Fruit fly (Drosophila melanogaster) whole organism, embryonic: ENCODE results near the gene sit.

Experiments
- Ada2b ChIP-seq: fragments of 200-800 bp; sonication (Bioruptor generic); IDR thresholded peaks from 2 replicates; pipeline ENCODE4 v1.3.6; 2022; ENCODE audit warnings: missing biosample characterization, missing genetic modification characterization
- Adf1 ChIP-seq: fragments of 200-800 bp; sonication (Bioruptor generic); IDR thresholded peaks from 2 replicates; pipeline ENCODE4 v1.3.6; 2022; ENCODE audit warnings: missing biosample characterization, missing genetic modification characterization
- Atf3 ChIP-seq: fragments of 200-800 bp; sonication (Bioruptor generic); optimal IDR thresholded peaks from 3 replicates; lab custom pipeline; 2016; ENCODE audit warnings: missing biosample characterization, missing genetic modification characterization
- Bgb ChIP-seq: fragments of 200-800 bp; sonication (Bioruptor generic); IDR thresholded peaks from 2 replicates; pipeline ENCODE4 v1.3.6; 2022; ENCODE audit warnings: missing biosample characterization, missing genetic modification characterization; ENCODE audit not compliant: partially characterized antibody
- Blimp-1 ChIP-seq: fragments of 200-800 bp; sonication (Bioruptor generic); optimal IDR thresholded peaks from 3 replicates; lab custom pipeline; 2018; ENCODE audit warnings: missing biosample characterization, missing genetic modification characterization, mild to moderate bottlenecking, moderate library complexity, missing genetic modification reagents
- CG11085 ChIP-seq: fragments of 200-800 bp; sonication (Bioruptor generic); IDR thresholded peaks from 2 replicates; pipeline ENCODE4 v1.3.6; 2022; ENCODE audit warnings: missing biosample characterization, missing genetic modification characterization
- CG11247 ChIP-seq: fragments of 200-800 bp; sonication (Bioruptor generic); IDR thresholded peaks from 2 replicates; pipeline ENCODE4 v1.3.6; 2022; ENCODE audit warnings: missing biosample characterization, missing genetic modification characterization
- CG12219 ChIP-seq: fragments of 200-800 bp; sonication (Bioruptor generic); optimal IDR thresholded peaks from 3 replicates; lab custom pipeline; 2018; ENCODE audit warnings: missing biosample characterization, mild to moderate bottlenecking, missing genetic modification characterization
- CG17328 ChIP-seq: fragments of 200-800 bp; sonication (Bioruptor generic); IDR thresholded peaks from 2 replicates; pipeline ENCODE4 v1.3.6; 2022; ENCODE audit warnings: missing biosample characterization, missing genetic modification characterization
- CG17912 ChIP-seq: fragments of 200-800 bp; sonication (Bioruptor generic); optimal IDR thresholded peaks from 2 replicates; lab custom pipeline; 2018; ENCODE audit warnings: missing biosample characterization, mild to moderate bottlenecking, missing genetic modification characterization
- CG2116 ChIP-seq: fragments of 200-800 bp; sonication (Bioruptor generic); optimal IDR thresholded peaks from 3 replicates; lab custom pipeline; 2018; ENCODE audit warnings: missing biosample characterization, mild to moderate bottlenecking, missing genetic modification characterization
- CG2202 ChIP-seq: fragments of 200-800 bp; sonication (Bioruptor generic); optimal IDR thresholded peaks from 2 replicates; lab custom pipeline; 2018; ENCODE audit warnings: missing biosample characterization, mild to moderate bottlenecking, missing genetic modification characterization
- CG2712 ChIP-seq: fragments of 200-800 bp; optimal IDR thresholded peaks from 3 replicates; lab custom pipeline; 2019; ENCODE audit warnings: missing biosample characterization, mild to moderate bottlenecking, missing genetic modification characterization, moderate library complexity
- CG31365 ChIP-seq: fragments of 200-800 bp; sonication (Bioruptor generic); optimal IDR thresholded peaks from 2 replicates; lab custom pipeline; 2018; ENCODE audit warnings: missing biosample characterization, mild to moderate bottlenecking, missing genetic modification characterization
- CG3838 ChIP-seq: fragments of 200-800 bp; sonication (Bioruptor generic); optimal IDR thresholded peaks from 3 replicates; lab custom pipeline; 2016; ENCODE audit warnings: missing biosample characterization, missing genetic modification characterization
- CG4617 ChIP-seq: fragments of 200-800 bp; sonication (Bioruptor generic); optimal IDR thresholded peaks from 3 replicates; lab custom pipeline; 2016; ENCODE audit warnings: missing biosample characterization, missing genetic modification characterization, borderline replicate concordance
- CG4707 ChIP-seq: fragments of 200-800 bp; sonication (Bioruptor generic); optimal IDR thresholded peaks from 2 replicates; lab custom pipeline; 2018; ENCODE audit warnings: missing biosample characterization, mild to moderate bottlenecking, missing genetic modification characterization, moderate library complexity
- CG6765 ChIP-seq: fragments of 200-800 bp; sonication (Bioruptor generic); optimal IDR thresholded peaks from 3 replicates; lab custom pipeline; 2017; ENCODE audit warnings: missing biosample characterization, mild to moderate bottlenecking, missing genetic modification characterization
- CG7987 ChIP-seq: fragments of 200-800 bp; sonication (Bioruptor generic); optimal IDR thresholded peaks from 2 replicates; lab custom pipeline; 2018; ENCODE audit warnings: missing biosample characterization, mild to moderate bottlenecking, missing genetic modification characterization, moderate library complexity
- CG8281 ChIP-seq: fragments of 200-800 bp; sonication (Bioruptor generic); optimal IDR thresholded peaks from 2 replicates; lab custom pipeline; 2018; ENCODE audit warnings: missing biosample characterization, mild to moderate bottlenecking, missing genetic modification characterization, moderate library complexity
- CG8478 ChIP-seq: fragments of >200 bp; optimal IDR thresholded peaks from 2 replicates; lab custom pipeline; 2018
- CG8924 ChIP-seq: fragments of 200-800 bp; optimal IDR thresholded peaks from 3 replicates; lab custom pipeline; 2019; ENCODE audit warnings: missing biosample characterization, mild to moderate bottlenecking, missing genetic modification characterization, moderate library complexity
- Dll ChIP-seq: fragments of 200-800 bp; sonication (Bioruptor generic); IDR thresholded peaks from 4 replicates; pipeline ENCODE4 v1.3.6; 2022; ENCODE audit warnings: missing biosample characterization, missing genetic modification characterization; ENCODE audit not compliant: partially characterized antibody
- Ets65A ChIP-seq: fragments of 200-800 bp; sonication (Bioruptor generic); peaks from one replicate; lab custom pipeline; 2016; ENCODE audit warnings: missing biosample characterization, missing genetic modification characterization
- Ets97D ChIP-seq: fragments of 200-800 bp; sonication (Bioruptor generic); optimal IDR thresholded peaks from 3 replicates; lab custom pipeline; 2016; ENCODE audit warnings: missing biosample characterization, missing genetic modification characterization
- Gsc ChIP-seq: fragments of 200-800 bp; sonication (Bioruptor generic); IDR thresholded peaks from 2 replicates; pipeline ENCODE4 v1.3.6; 2022; ENCODE audit warnings: missing biosample characterization, missing genetic modification characterization
- HLHmδ ChIP-seq: fragments of 200-800 bp; sonication (Bioruptor generic); optimal IDR thresholded peaks from 2 replicates; lab custom pipeline; 2018; ENCODE audit warnings: missing biosample characterization, mild to moderate bottlenecking, missing genetic modification characterization, moderate library complexity
- Hr51 ChIP-seq, 2 experiments: fragments of 200-800 bp; sonication (Bioruptor generic); optimal IDR thresholded peaks; 2 replicates in 1 of 2; 3 replicates in 1 of 2; lab custom pipeline; 2016 to 2018; ENCODE audit warnings: missing biosample characterization in 2 of 2, missing genetic modification characterization in 2 of 2, mild to moderate bottlenecking in 1 of 2, moderate library complexity in 1 of 2
- Hsf ChIP-seq: fragments of 200-800 bp; sonication (Bioruptor generic); optimal IDR thresholded peaks from 3 replicates; lab custom pipeline; 2016; ENCODE audit warnings: missing biosample characterization, missing genetic modification characterization
- Max ChIP-seq: fragments of 200-800 bp; sonication (Bioruptor generic); optimal IDR thresholded peaks from 2 replicates; lab custom pipeline; 2016; ENCODE audit warnings: missing biosample characterization, mild to moderate bottlenecking, missing genetic modification characterization
- Mes4 ChIP-seq: fragments of 200-800 bp; sonication (Bioruptor generic); optimal IDR thresholded peaks from 2 replicates; lab custom pipeline; 2016; ENCODE audit warnings: missing biosample characterization, missing genetic modification characterization
- Neu2 ChIP-seq: fragments of 200-800 bp; sonication (Bioruptor generic); optimal IDR thresholded peaks from 3 replicates; lab custom pipeline; 2016; ENCODE audit warnings: missing biosample characterization, missing genetic modification characterization, borderline replicate concordance
- Nf-YA ChIP-seq: fragments of 200-800 bp; sonication (Bioruptor generic); IDR thresholded peaks from 2 replicates; pipeline ENCODE4 v1.3.6; 2022; ENCODE audit warnings: missing biosample characterization, missing genetic modification characterization
- PHDP ChIP-seq: fragments of 200-800 bp; sonication (Bioruptor generic); optimal IDR thresholded peaks from 3 replicates; lab custom pipeline; 2018; ENCODE audit warnings: missing biosample characterization, mild to moderate bottlenecking, missing genetic modification characterization, moderate library complexity
- Spps ChIP-seq: fragments of 200-800 bp; sonication (Bioruptor generic); optimal IDR thresholded peaks from 2 replicates; lab custom pipeline; 2018; ENCODE audit warnings: missing biosample characterization, mild to moderate bottlenecking, missing genetic modification characterization
- YL-1 ChIP-seq: fragments of 200-800 bp; sonication (Bioruptor generic); optimal IDR thresholded peaks from 3 replicates; lab custom pipeline; 2017; ENCODE audit warnings: missing biosample characterization, mild to moderate bottlenecking, missing genetic modification characterization
- ab ChIP-seq: fragments of 200-800 bp; sonication (Bioruptor generic); optimal IDR thresholded peaks from 2 replicates; lab custom pipeline; 2016; ENCODE audit warnings: missing biosample characterization, missing genetic modification characterization
- cwo ChIP-seq: fragments of 200-800 bp; sonication (Bioruptor generic); optimal IDR thresholded peaks from 3 replicates; lab custom pipeline; 2017; ENCODE audit warnings: missing biosample characterization, missing genetic modification characterization, mild to moderate bottlenecking, moderate library complexity, missing genetic modification reagents
- dm ChIP-seq: fragments of 200-800 bp; sonication (Bioruptor generic); optimal IDR thresholded peaks from 3 replicates; lab custom pipeline; 2016; ENCODE audit warnings: missing biosample characterization, missing genetic modification characterization
- ftz-f1 ChIP-seq: fragments of 200-800 bp; sonication (Bioruptor generic); optimal IDR thresholded peaks from 2 replicates; lab custom pipeline; 2016; ENCODE audit warnings: missing biosample characterization, missing genetic modification characterization
- gce ChIP-seq: fragments of 200-800 bp; sonication (Bioruptor generic); IDR thresholded peaks from 3 replicates; pipeline ENCODE4 v1.3.6; 2022; ENCODE audit warnings: missing biosample characterization, missing genetic modification characterization
- gfzf ChIP-seq: fragments of 200-800 bp; sonication (Bioruptor generic); optimal IDR thresholded peaks from 2 replicates; lab custom pipeline; 2016; ENCODE audit warnings: missing biosample characterization, mild to moderate bottlenecking, missing genetic modification characterization, moderate library complexity
- h ChIP-seq: fragments of >200 bp; optimal IDR thresholded peaks from 2 replicates; lab custom pipeline; 2017
- hb ChIP-seq: fragments of 200-800 bp; sonication (Bioruptor generic); IDR thresholded peaks from 3 replicates; pipeline ENCODE4 v1.3.6; 2022; ENCODE audit warnings: missing biosample characterization, missing genetic modification characterization; ENCODE audit not compliant: partially characterized antibody
- lab ChIP-seq: fragments of 200-800 bp; sonication (Bioruptor generic); optimal IDR thresholded peaks from 3 replicates; lab custom pipeline; 2017; ENCODE audit warnings: missing biosample characterization, missing genetic modification characterization, mild to moderate bottlenecking, moderate library complexity, missing genetic modification reagents
- lov ChIP-seq, 2 experiments: fragments of 200-800 bp in 1 of 2; fragments of >200 bp in 1 of 2; sonication (Bioruptor generic) in 1 of 2; IDR thresholded peaks in 1 of 2; optimal IDR thresholded peaks in 1 of 2; 2 replicates in 1 of 2; 3 replicates in 1 of 2; pipeline versions ENCODE4 v1.3.6 to Lab custom; 2017 to 2022; ENCODE audit warnings: missing biosample characterization in 1 of 2, missing genetic modification characterization in 1 of 2
- nerfin-2 ChIP-seq: fragments of 200-800 bp; sonication (Bioruptor generic); IDR thresholded peaks from 2 replicates; pipeline ENCODE4 v1.3.6; 2022; ENCODE audit warnings: missing biosample characterization, missing genetic modification characterization; ENCODE audit not compliant: partially characterized antibody
- shn ChIP-seq: fragments of 200-800 bp; sonication (Bioruptor generic); optimal IDR thresholded peaks from 3 replicates; lab custom pipeline; 2016; ENCODE audit warnings: missing biosample characterization, missing genetic modification characterization
- sna ChIP-seq: fragments of 200-800 bp; sonication (Bioruptor generic); IDR thresholded peaks from 2 replicates; pipeline ENCODE4 v1.3.6; 2022; ENCODE audit warnings: missing biosample characterization, missing genetic modification characterization; ENCODE audit not compliant: partially characterized antibody
- vfl ChIP-seq: fragments of 200-800 bp; sonication (Bioruptor generic); optimal IDR thresholded peaks from 2 replicates; lab custom pipeline; 2016; ENCODE audit warnings: missing biosample characterization, missing genetic modification characterization

sit gene

dm6 chr3R:22587419-22587963 is 25.1 kb upstream of the sit start, which contains the start of gene Efa6 (continued):
- peak; percentile 2 for TF ChIP-seq dm
- TF ChIP-seq CG8478 (lab: Kevin White, UChicago) = no peak
- TF ChIP-seq Hsf (GFP tag; lab: Kevin White, UChicago) = peak; percentile 57
- peak; percentile 44 for TF ChIP-seq YL-1 (GFP tag; lab: Kevin White, UChicago)
- no peak for TF ChIP-seq HLHmδ (GFP tag; lab: Kevin White, UChicago)
- TF ChIP-seq Ada2b (GFP tag; lab: Robert Waterston, UW) = no peak
- TF ChIP-seq gfzf (GFP tag; lab: Kevin White, UChicago) = peak; percentile 22
- TF ChIP-seq Neu2 (GFP tag; lab: Kevin White, UChicago) = no peak
- TF ChIP-seq CG12219 (GFP tag; lab: Kevin White, UChicago) = no peak
- peak; percentile 92 for TF ChIP-seq CG8924
- no peak for TF ChIP-seq Nf-YA
- TF ChIP-seq CG3838 (GFP tag; lab: Kevin White, UChicago) = no peak
- peak; percentile 99 for TF ChIP-seq Dll
- TF ChIP-seq gce (GFP tag; lab: Robert Waterston, UW) = no peak
- TF ChIP-seq CG17328 (GFP tag; lab: Robert Waterston, UW) = no peak
- TF ChIP-seq Ets65A (GFP tag; lab: Kevin White, UChicago) = peak; percentile 92
- no peak for TF ChIP-seq Mes4 (GFP tag; lab: Kevin White, UChicago)
- TF ChIP-seq Atf3 = no peak
- peak; percentile 98 for TF ChIP-seq sna (GFP tag; lab: Robert Waterston, UW)
- no peak for TF ChIP-seq CG11247
- no peak for TF ChIP-seq vfl
- peak; percentile 17 for TF ChIP-seq ftz-f1 (GFP tag; lab: Kevin White, UChicago)
- TF ChIP-seq CG4707 (GFP tag; lab: Kevin White, UChicago) = no peak
- peak; percentile 83 for TF ChIP-seq Ets97D (GFP tag; lab: Kevin White, UChicago)
- TF ChIP-seq PHDP (tag; lab: Kevin White, UChicago) = peak; percentile 55
- TF ChIP-seq lab (GFP tag; lab: Kevin White, UChicago) = peak; percentile 58
- TF ChIP-seq CG2202 (tag; lab: Kevin White, UChicago) = no peak
- TF ChIP-seq Blimp-1 (GFP tag; lab: Kevin White, UChicago) = peak; percentile 33
- TF ChIP-seq hb = peak; percentile 83
- peak; percentile 11 for TF ChIP-seq CG6765 (GFP tag; lab: Kevin White, UChicago)
- no peak for TF ChIP-seq ab
- no peak for TF ChIP-seq Gsc
- peak; percentile 89 for TF ChIP-seq CG2116 (GFP tag; lab: Kevin White, UChicago)
- peak; percentile 4 for TF ChIP-seq cwo (GFP tag; lab: Kevin White, UChicago)
- no peak for TF ChIP-seq CG11085 (GFP tag; lab: Robert Waterston, UW)
- TF ChIP-seq lov (optimal IDR thresholded peaks at IDR 0.05; lab: Kevin White, UChicago) = no peak
- TF ChIP-seq lov (GFP tag; IDR thresholded peaks at IDR 0.05; lab: Robert Waterston, UW) = no peak
- TF ChIP-seq shn (GFP tag; lab: Kevin White, UChicago) = no peak
- TF ChIP-seq CG31365 (tag; lab: Kevin White, UChicago) = no peak
- no peak; the same call in 1 of the 2 replicates for TF ChIP-seq Adf1 (GFP tag; lab: Robert Waterston, UW)
- TF ChIP-seq Max = peak; percentile 64
- no peak for TF ChIP-seq CG7987
- TF ChIP-seq h = no peak
- peak in 1 of 2 experiments; percentile 8 for TF ChIP-seq Hr51 (GFP tag; optimal IDR thresholded peaks at IDR 0.05; lab: Kevin White, UChicago)
- TF ChIP-seq Spps (tag; lab: Kevin White, UChicago) = no peak
- TF ChIP-seq CG8281 (tag; lab: Kevin White, UChicago) = no peak
- peak; percentile 74 for TF ChIP-seq CG2712 (tag; lab: Kevin White, UChicago)
- TF ChIP-seq Bgb (GFP tag; lab: Robert Waterston, UW) = peak; percentile 92
- TF ChIP-seq CG17912 (GFP tag; lab: Kevin White, UChicago) = no peak
- peak; percentile 86 for TF ChIP-seq nerfin-2 (GFP tag; lab: Robert Waterston, UW)
- TF ChIP-seq CG4617 (GFP tag; lab: Kevin White, UChicago) = peak; percentile 71
